Worm (Caenorhabditis elegans): ENCODE measurements around the gene cisd-1.

DNA sequence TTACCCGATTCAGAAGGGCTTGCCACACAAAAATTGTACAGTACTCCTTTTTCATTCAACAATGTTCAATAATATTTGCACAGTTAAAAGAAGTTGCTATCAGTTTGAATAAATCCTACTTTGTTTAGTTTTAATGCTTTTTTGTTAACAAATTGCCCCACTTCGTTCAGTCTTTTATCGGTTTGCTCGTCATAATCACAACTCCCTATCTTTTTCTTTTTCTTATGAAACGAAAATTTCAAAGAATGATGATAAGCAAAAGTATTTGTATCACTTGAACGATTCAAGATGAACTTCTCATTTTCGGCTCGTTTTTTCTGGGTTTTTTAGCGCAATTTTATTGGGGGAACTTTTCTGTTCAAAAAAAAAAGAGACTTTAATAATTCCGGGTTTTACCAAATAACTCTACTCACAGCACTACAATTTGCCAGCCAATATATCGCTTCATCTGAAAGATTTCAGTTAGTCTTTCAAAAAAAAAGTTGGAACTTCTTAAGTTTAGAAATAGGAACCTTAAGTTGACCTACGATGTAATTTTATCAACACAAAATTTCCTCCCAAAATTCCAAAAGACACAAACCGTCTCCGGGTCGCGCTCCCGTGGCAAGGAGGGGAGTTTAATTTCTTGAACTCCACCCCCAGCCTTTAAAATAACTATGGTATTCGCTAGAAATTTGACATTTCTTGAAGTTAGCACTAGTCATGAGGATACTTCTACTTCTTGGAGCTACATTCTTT is 44.7 kb downstream of the cisd-1 start, which contains the start of gene C05D12.3:
- TF ChIP-seq mdl-1 (tag; optimal IDR thresholded peaks at IDR 0.05) = no peak
- TF ChIP-seq ztf-11 (tag; optimal IDR thresholded peaks at IDR 0.05) = no peak
- TF ChIP-seq nhr-12 (tag; optimal IDR thresholded peaks at IDR 0.05) = no peak
- TF ChIP-seq nhr-28 (tag; optimal IDR thresholded peaks at IDR 0.05) = no peak
